Worm (Caenorhabditis elegans): Measurements from ENCODE around the gene ketn-1.

ketn-1 gene

DNA sequence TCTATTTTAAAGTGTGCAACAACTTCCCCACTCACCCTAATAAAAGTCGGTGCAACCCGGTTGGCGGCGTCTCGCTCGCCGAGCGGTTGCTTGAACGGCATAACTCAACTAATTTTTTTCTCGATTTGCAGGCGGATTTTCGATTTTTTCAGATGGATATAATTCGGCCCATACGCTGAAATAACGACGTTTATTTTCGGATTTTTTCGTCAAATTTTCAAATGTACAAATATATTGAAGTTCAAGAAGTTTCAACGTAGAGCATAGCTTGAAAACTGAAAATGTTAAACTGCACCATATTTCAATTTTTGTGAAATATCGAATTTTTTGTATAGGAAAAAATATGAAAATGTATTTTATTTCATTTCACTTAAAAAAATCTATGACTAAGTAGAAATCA, at the start of gene ketn-1:
TSS of gene ketn-1 (minus strand) at position 101 of the 400 bp plus-strand sequence.
- TF ChIP-seq ceh-9 (tag; optimal IDR thresholded peaks at IDR 0.05) (no peak), fos-1 (tag; optimal IDR thresholded peaks at IDR 0.05) (no peak), fkh-10 (GFP tag; optimal IDR thresholded peaks at IDR 0.05) (no peak), mdl-1 (tag; optimal IDR thresholded peaks at IDR 0.05) (no peak), jun-1 (tag; optimal IDR thresholded peaks at IDR 0.05) (no peak), mml-1 (tag; optimal IDR thresholded peaks at IDR 0.05) (no peak), fkh-2 (tag; optimal IDR thresholded peaks at IDR 0.05) (no peak), eor-1 (tag; optimal IDR thresholded peaks at IDR 0.05) (no peak), nhr-76 (tag; optimal IDR thresholded peaks at IDR 0.05) (no peak), ama-1 (optimal IDR thresholded peaks at IDR 0.05) (no peak), aly-2 (tag; optimal IDR thresholded peaks at IDR 0.05) (no peak), egl-27 (tag; optimal IDR thresholded peaks at IDR 0.05) (no peak), ceh-16 (tag; optimal IDR thresholded peaks at IDR 0.05) (no peak)

DNA sequence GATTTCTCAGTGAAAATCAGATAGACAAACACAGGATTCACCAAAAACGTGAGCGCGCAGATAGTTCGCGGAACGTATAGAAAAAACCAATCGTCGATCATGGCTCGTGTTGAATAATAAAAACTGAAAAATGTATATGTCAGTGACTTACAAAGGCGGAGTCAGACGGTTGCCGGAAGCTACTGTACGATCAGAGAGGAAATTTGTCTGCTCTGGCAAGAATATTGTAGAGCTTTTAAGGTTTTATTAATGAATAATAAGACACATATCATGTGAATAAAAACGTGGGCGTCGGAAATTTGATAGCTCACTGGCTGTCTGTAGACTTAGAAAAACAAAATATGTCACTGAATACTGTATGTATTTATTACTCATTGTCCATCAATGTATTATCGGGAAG, 47.8 kb upstream of the ketn-1 start, which contains the start of gene srj-57:
TSS of gene srj-57 (minus strand) at position 101 of the 400 bp plus-strand sequence.
- no peak for TF ChIP-seq ztf-4 (tag; optimal IDR thresholded peaks at IDR 0.05)
- TF ChIP-seq lin-15B (tag; optimal IDR thresholded peaks at IDR 0.05) = no peak
- TF ChIP-seq nhr-237 (tag; optimal IDR thresholded peaks at IDR 0.05) = no peak
- no peak for TF ChIP-seq ceh-16 (tag; optimal IDR thresholded peaks at IDR 0.05)
- no peak for TF ChIP-seq nhr-11 (tag; optimal IDR thresholded peaks at IDR 0.05)
- no peak for TF ChIP-seq lsy-12 (tag; optimal IDR thresholded peaks at IDR 0.05)
- no peak for TF ChIP-seq nhr-28 (tag; optimal IDR thresholded peaks at IDR 0.05)
- no peak for TF ChIP-seq ama-1 (optimal IDR thresholded peaks at IDR 0.05)
- no peak for TF ChIP-seq nhr-25 (tag; optimal IDR thresholded peaks at IDR 0.05)
- TF ChIP-seq elt-2 (tag; optimal IDR thresholded peaks at IDR 0.05) = no peak
- no peak for TF ChIP-seq nfya-1 (tag; optimal IDR thresholded peaks at IDR 0.05; ENCODE audit: insufficient read depth)
- no peak for TF ChIP-seq egl-27 (tag; optimal IDR thresholded peaks at IDR 0.05)
- TF ChIP-seq eor-1 (tag; optimal IDR thresholded peaks at IDR 0.05) = no peak
- TF ChIP-seq mdl-1 (tag; optimal IDR thresholded peaks at IDR 0.05) = no peak
- TF ChIP-seq nhr-43 (tag; optimal IDR thresholded peaks at IDR 0.05; ENCODE audit: poor library complexity, severe bottlenecking) = no peak
- TF ChIP-seq elt-3 (tag; optimal IDR thresholded peaks at IDR 0.05) = no peak
- no peak for TF ChIP-seq nhr-23 (tag; optimal IDR thresholded peaks at IDR 0.05)
- TF ChIP-seq sea-2 (GFP tag; optimal IDR thresholded peaks at IDR 0.05) = no peak

DNA sequence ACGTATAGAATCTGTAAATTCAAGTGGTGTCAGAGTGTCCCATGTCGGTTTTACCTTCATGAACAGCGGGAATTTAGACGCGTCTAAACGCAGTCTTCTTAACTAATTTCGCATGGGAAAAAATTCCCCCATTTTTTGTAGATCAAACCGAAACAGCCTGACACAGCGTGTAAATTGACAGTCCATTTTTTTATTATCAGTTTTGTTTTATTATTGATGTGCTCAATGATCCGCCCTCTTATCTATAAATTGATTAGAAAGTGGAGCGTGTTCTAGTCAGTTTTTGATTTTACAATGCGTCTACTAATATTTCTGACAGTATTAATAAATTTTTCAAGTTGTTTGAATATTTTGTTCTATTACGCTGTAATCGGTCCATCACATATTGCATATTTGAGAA, 41.4 kb upstream of the ketn-1 start, which contains the start of gene ugt-53:
TSS of gene ugt-53 (plus strand) at position 273 of the 400 bp plus-strand sequence.
- TF ChIP-seq elt-2 (tag; optimal IDR thresholded peaks at IDR 0.05) (peak; percentile 82), egl-5 (tag; optimal IDR thresholded peaks at IDR 0.05) (no peak), ZK546.5 (tag; optimal IDR thresholded peaks at IDR 0.05) (no peak), elt-3 (tag; optimal IDR thresholded peaks at IDR 0.05) (no peak), daf-12 (tag; optimal IDR thresholded peaks at IDR 0.05) (no peak), nhr-23 (tag; optimal IDR thresholded peaks at IDR 0.05) (no peak), hmg-11 (tag; optimal IDR thresholded peaks at IDR 0.05) (no peak), pqm-1 (tag; optimal IDR thresholded peaks at IDR 0.05) (peak; percentile 72), nhr-237 (tag; optimal IDR thresholded peaks at IDR 0.05) (no peak)

DNA sequence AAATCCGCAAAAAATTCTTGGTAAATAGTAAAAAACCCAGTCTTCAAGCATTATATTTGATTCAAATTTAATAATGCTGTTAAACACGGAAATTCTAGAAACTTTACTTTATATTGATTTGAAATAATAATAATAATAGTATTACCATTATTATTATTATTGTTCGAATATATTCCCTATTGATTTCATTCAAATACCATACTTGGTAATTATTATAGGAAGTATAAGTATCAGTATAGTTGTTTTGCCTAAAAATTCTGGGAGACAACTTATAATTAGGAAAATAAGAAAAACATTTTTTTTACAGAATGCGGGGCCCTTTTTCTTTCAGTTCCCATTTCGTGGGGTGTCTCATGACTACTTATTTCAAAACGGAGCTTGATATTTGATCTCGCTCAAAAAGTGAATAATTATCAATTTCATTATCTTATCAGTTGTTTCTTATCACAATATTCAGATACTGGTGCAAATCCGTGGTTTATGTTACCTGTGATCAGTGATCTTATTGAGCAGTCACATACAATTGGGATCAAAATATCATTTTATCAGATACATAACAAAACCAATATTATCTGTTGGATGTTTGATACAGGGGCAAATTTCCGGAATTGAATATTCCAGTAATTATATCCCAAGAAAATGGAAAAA, 40.8 kb upstream of the ketn-1 start, which contains the start of gene srj-49:
TSS of gene srj-49 (minus strand) at position 51 of the 648 bp plus-strand sequence.
- no peak for TF ChIP-seq nhr-25 (tag; optimal IDR thresholded peaks at IDR 0.05)
- TF ChIP-seq zag-1 (tag; optimal IDR thresholded peaks at IDR 0.05) = no peak
- TF ChIP-seq nhr-67 (tag; optimal IDR thresholded peaks at IDR 0.05) = no peak
- TF ChIP-seq egl-5 (tag; optimal IDR thresholded peaks at IDR 0.05) = no peak
- no peak for TF ChIP-seq tbx-2 (tag; optimal IDR thresholded peaks at IDR 0.05)
- no peak for TF ChIP-seq nfya-1 (tag; optimal IDR thresholded peaks at IDR 0.05; ENCODE audit: insufficient read depth)
- peak; percentile 90 for TF ChIP-seq elt-2 (tag; optimal IDR thresholded peaks at IDR 0.05)
- no peak for TF ChIP-seq nhr-11 (tag; optimal IDR thresholded peaks at IDR 0.05)
- peak; percentile 84 for TF ChIP-seq pqm-1 (tag; optimal IDR thresholded peaks at IDR 0.05)
- TF ChIP-seq ztf-4 (tag; optimal IDR thresholded peaks at IDR 0.05) = no peak
- no peak for TF ChIP-seq ceh-16 (tag; optimal IDR thresholded peaks at IDR 0.05)
- no peak for TF ChIP-seq ceh-82 (tag; optimal IDR thresholded peaks at IDR 0.05)
